Worm (Caenorhabditis elegans): ENCODE data around the gene F58G1.8.

DNA sequence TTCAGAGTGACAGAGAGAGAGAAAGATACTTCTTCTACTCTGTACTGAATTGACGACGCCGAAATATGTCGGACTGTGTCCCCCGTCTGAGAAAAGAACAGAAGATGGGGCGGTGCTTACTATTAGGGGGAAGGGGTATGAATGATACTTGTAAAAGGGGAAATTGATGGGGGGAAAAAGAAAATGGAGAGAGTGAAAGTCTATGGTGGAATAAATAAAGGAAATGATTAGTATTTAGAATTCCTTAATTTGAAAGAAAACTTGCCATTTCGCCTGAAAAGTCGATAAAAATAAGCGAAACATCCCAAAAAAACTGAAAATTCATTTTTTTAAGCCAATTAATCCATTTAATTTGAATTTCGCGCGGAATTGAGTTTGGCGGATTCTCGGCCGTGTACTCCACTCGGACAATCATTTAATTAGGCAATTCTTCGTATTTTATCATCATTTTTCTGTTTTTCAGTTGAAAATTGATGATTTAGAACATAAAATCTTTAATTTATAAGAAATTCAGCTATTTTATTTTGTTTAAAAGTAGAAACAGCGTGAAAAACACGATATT is 10.9 kb downstream of the F58G1.8 start, which contains the start of gene F35C5.12:
- no peak for TF ChIP-seq nhr-11 (tag; optimal IDR thresholded peaks at IDR 0.05)
- no peak for TF ChIP-seq egl-27 (tag; optimal IDR thresholded peaks at IDR 0.05)
- no peak for TF ChIP-seq pqm-1 (tag; optimal IDR thresholded peaks at IDR 0.05)
- TF ChIP-seq jun-1 (tag; optimal IDR thresholded peaks at IDR 0.05): no peak
- TF ChIP-seq zag-1 (tag; optimal IDR thresholded peaks at IDR 0.05): no peak
- TF ChIP-seq tbx-2 (tag; optimal IDR thresholded peaks at IDR 0.05): no peak
- TF ChIP-seq pha-4 (tag; optimal IDR thresholded peaks at IDR 0.05): peak; percentile 48
- TF ChIP-seq nhr-237 (tag; optimal IDR thresholded peaks at IDR 0.05): no peak
- TF ChIP-seq ztf-4 (tag; optimal IDR thresholded peaks at IDR 0.05): no peak
- peak; percentile 6 for TF ChIP-seq lin-15B (tag; optimal IDR thresholded peaks at IDR 0.05)
- TF ChIP-seq ztf-11 (tag; optimal IDR thresholded peaks at IDR 0.05): no peak
- no peak for TF ChIP-seq nhr-12 (tag; optimal IDR thresholded peaks at IDR 0.05)
- no peak for TF ChIP-seq unc-39 (tag; optimal IDR thresholded peaks at IDR 0.05)
- TF ChIP-seq hmg-11 (tag; optimal IDR thresholded peaks at IDR 0.05): no peak
